Fruit fly (Drosophila melanogaster) whole organism, adult: ENCODE results near the gene CG8042.

Source experiments
- CG11617 ChIP-seq: fragments of 200-800 bp; sonication (Bioruptor generic); optimal IDR thresholded peaks from 2 replicates; lab custom pipeline; 2017; ENCODE audit warnings: mild to moderate bottlenecking, missing biosample characterization, missing genetic modification reagents, missing genetic modification characterization
- CG12768 ChIP-seq: fragments of 200-800 bp; sonication (Bioruptor generic); optimal IDR thresholded peaks from 2 replicates; lab custom pipeline; 2017; ENCODE audit warnings: missing biosample characterization, missing genetic modification characterization, mild to moderate bottlenecking, moderate library complexity, missing genetic modification reagents
- CG14711 ChIP-seq: fragments of 200-800 bp; sonication (Bioruptor generic); optimal IDR thresholded peaks from 2 replicates; lab custom pipeline; 2018; ENCODE audit warnings: missing biosample characterization, mild to moderate bottlenecking, missing genetic modification characterization, moderate library complexity
- CG1620 ChIP-seq: fragments of 200-800 bp; sonication (Bioruptor generic); optimal IDR thresholded peaks from 2 replicates; lab custom pipeline; 2016; ENCODE audit warnings: missing biosample characterization, missing genetic modification characterization
- CG33017 ChIP-seq: fragments of 200-800 bp; sonication (Bioruptor generic); optimal IDR thresholded peaks from 2 replicates; lab custom pipeline; 2018; ENCODE audit warnings: missing biosample characterization, mild to moderate bottlenecking, missing genetic modification characterization, moderate library complexity
- CG5204 ChIP-seq: fragments of 200-800 bp; sonication (Bioruptor generic); optimal IDR thresholded peaks from 2 replicates; lab custom pipeline; 2016; ENCODE audit warnings: missing biosample characterization, missing genetic modification characterization
- CG7045 ChIP-seq: fragments of 200-800 bp; sonication (Bioruptor generic); optimal IDR thresholded peaks from 2 replicates; lab custom pipeline; 2017; ENCODE audit warnings: missing biosample characterization, mild to moderate bottlenecking, missing genetic modification characterization
- CG7101 ChIP-seq: fragments of 200-800 bp; sonication (Bioruptor generic); optimal IDR thresholded peaks from 2 replicates; lab custom pipeline; 2018; ENCODE audit warnings: missing biosample characterization, mild to moderate bottlenecking, missing genetic modification characterization, moderate library complexity
- Clk ChIP-seq: fragments of 200-800 bp; sonication (Bioruptor generic); optimal IDR thresholded peaks from 2 replicates; lab custom pipeline; 2017; ENCODE audit warnings: missing biosample characterization, missing genetic modification characterization
- Crg-1 ChIP-seq: fragments of 200-800 bp; sonication (Bioruptor generic); optimal IDR thresholded peaks from 2 replicates; lab custom pipeline; 2016; ENCODE audit warnings: missing biosample characterization, missing genetic modification characterization
- Hr96 ChIP-seq: fragments of 200-800 bp; sonication (Bioruptor generic); optimal IDR thresholded peaks from 2 replicates; lab custom pipeline; 2016; ENCODE audit warnings: missing biosample characterization, missing genetic modification characterization
- Mnt ChIP-seq: fragments of 200-800 bp; sonication (Bioruptor generic); optimal IDR thresholded peaks from 2 replicates; lab custom pipeline; 2016; ENCODE audit warnings: missing biosample characterization, mild to moderate bottlenecking, missing genetic modification characterization
- bab1 ChIP-seq: fragments of 200-800 bp; sonication (Bioruptor generic); optimal IDR thresholded peaks from 3 replicates; lab custom pipeline; 2019; ENCODE audit warnings: missing biosample characterization, mild to moderate bottlenecking, missing genetic modification characterization, moderate library complexity
- cic ChIP-seq: fragments of 200-800 bp; sonication (Bioruptor generic); optimal IDR thresholded peaks from 2 replicates; lab custom pipeline; 2017; ENCODE audit warnings: missing biosample characterization, mild to moderate bottlenecking, missing genetic modification characterization, moderate library complexity
- cnc ChIP-seq, 2 experiments: fragments of >200 bp; optimal IDR thresholded peaks; 2 replicates each; lab custom pipeline; 2017
- kay ChIP-seq: fragments of 200-800 bp; sonication (Bioruptor generic); peaks from one replicate; lab custom pipeline; 2016; ENCODE audit warnings: missing biosample characterization, missing genetic modification characterization, borderline replicate concordance
- ovo ChIP-seq: fragments of 200-800 bp; sonication (Bioruptor generic); optimal IDR thresholded peaks from 2 replicates; lab custom pipeline; 2016; ENCODE audit warnings: missing biosample characterization, missing genetic modification characterization
- pad ChIP-seq: fragments of 200-800 bp; sonication (Bioruptor generic); optimal IDR thresholded peaks from 3 replicates; lab custom pipeline; 2017; ENCODE audit warnings: missing biosample characterization, missing genetic modification characterization, mild to moderate bottlenecking, moderate library complexity, missing genetic modification reagents
- tj ChIP-seq: fragments of 200-800 bp; sonication (Bioruptor generic); optimal IDR thresholded peaks from 3 replicates; lab custom pipeline; 2017; ENCODE audit warnings: missing biosample characterization, mild to moderate bottlenecking, missing genetic modification characterization, moderate library complexity
- toe ChIP-seq: fragments of 200-800 bp; sonication (Bioruptor generic); optimal IDR thresholded peaks from 2 replicates; lab custom pipeline; 2016; ENCODE audit warnings: missing biosample characterization, missing genetic modification characterization

CG8042 gene

DNA sequence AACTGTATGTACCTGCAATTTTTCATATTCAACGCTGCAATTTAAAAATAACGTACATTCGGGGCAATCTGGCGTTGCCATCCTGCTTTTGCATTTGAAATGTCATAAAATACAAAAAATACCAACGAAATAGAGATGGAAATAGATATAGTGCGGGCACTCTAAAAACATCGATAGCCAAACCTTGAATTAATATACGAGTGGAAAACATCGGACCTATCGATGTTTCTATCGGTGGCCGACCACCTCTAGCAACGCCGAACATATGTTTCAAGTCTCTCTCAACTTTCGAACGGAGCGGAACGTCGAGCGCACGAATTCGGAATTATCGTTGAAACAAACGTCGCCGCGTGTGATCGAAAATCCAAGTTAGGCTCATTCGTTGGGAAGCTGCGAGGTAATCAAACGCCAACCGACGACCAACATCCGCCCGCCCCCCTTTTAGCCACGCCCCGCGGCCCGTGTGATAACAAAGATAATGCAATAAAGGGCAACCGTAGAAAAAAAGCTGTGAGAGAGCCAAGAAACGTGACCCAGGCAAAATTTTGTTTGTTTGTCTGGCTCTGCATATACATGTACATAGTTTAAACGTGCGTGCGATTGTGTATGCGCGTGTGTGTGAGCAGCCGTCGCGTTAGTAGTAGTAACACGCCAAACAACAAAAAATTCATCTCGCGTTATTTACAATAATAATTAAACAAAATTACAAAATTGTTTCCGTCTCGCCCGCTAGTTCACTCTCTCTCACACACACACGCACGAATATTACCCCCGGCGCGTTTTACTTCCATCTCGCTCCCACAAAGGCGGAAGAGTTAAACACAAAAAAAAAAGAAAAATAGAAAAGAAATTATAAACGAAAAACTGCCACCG, 4.2 kb upstream of the CG8042 start, which contains the start of gene nmo:
Gene nmo (plus strand): TSS at position 270 of the 873 bp plus-strand sequence.
- TF ChIP-seq CG33017 (tag; lab: Kevin White, UChicago) (peak; percentile 37), tj (GFP tag; lab: Kevin White, UChicago) (peak; percentile 54), CG7101 (no peak), CG7045 (GFP tag; lab: Kevin White, UChicago) (no peak), CG1620 (no peak), CG5204 (GFP tag; lab: Kevin White, UChicago) (no peak), cnc (optimal IDR thresholded peaks at IDR 0.05; lab: Kevin White, UChicago) (no peak), CG11617 (GFP tag; lab: Kevin White, UChicago) (no peak), cic (GFP tag; lab: Kevin White, UChicago) (peak; percentile 69), ovo (no peak), Mnt (peak; percentile 65), Hr96 (GFP tag; lab: Kevin White, UChicago) (no peak), kay (GFP tag; lab: Kevin White, UChicago) (no peak), Clk (no peak), toe (GFP tag; lab: Kevin White, UChicago) (peak; percentile 55), bab1 (GFP tag; lab: Kevin White, UChicago) (peak; percentile 69), CG14711 (tag; lab: Kevin White, UChicago) (peak; percentile 15), pad (peak; percentile 9), CG12768 (peak; percentile 59), Crg-1 (GFP tag; lab: Kevin White, UChicago) (no peak)

- TF ChIP-seq kay (GFP tag; lab: Kevin White, UChicago): no peak
- no peak for TF ChIP-seq Hr96 (GFP tag; lab: Kevin White, UChicago)
- TF ChIP-seq Mnt: no peak
- no peak for TF ChIP-seq CG11617 (GFP tag; lab: Kevin White, UChicago)
- TF ChIP-seq bab1 (GFP tag; lab: Kevin White, UChicago): no peak
- TF ChIP-seq Crg-1 (GFP tag; lab: Kevin White, UChicago): no peak
- TF ChIP-seq CG12768: no peak
- TF ChIP-seq CG1620: no peak
- TF ChIP-seq CG7045 (GFP tag; lab: Kevin White, UChicago): no peak
- no peak for TF ChIP-seq cnc (optimal IDR thresholded peaks at IDR 0.05; lab: Kevin White, UChicago)
- TF ChIP-seq CG14711 (tag; lab: Kevin White, UChicago): no peak
- TF ChIP-seq pad: no peak
- no peak for TF ChIP-seq ovo
Observed at dm6 chr3L:7978550-7978776, 3.7 kb upstream of the CG8042 start, which contains the start of gene Pop4. Gene Pop4 (minus strand): TSS chr3L:7978650.

- TF ChIP-seq cic (GFP tag; lab: Kevin White, UChicago) (peak; percentile 37), ovo (peak; percentile 82), bab1 (GFP tag; lab: Kevin White, UChicago) (peak; percentile 85), CG33017 (tag; lab: Kevin White, UChicago) (peak; percentile 81), Clk (peak; percentile 75), Mnt (peak; percentile 71), cnc (optimal IDR thresholded peaks at IDR 0.05; lab: Kevin White, UChicago) (no peak), CG5204 (GFP tag; lab: Kevin White, UChicago) (no peak), toe (GFP tag; lab: Kevin White, UChicago) (no peak), tj (GFP tag; lab: Kevin White, UChicago) (peak; percentile 66), CG12768 (peak; percentile 85), Crg-1 (GFP tag; lab: Kevin White, UChicago) (peak; percentile 76), CG1620 (peak; percentile 72), kay (GFP tag; lab: Kevin White, UChicago) (no peak), Hr96 (GFP tag; lab: Kevin White, UChicago) (no peak), CG7101 (peak; percentile 90), pad (peak; percentile 78), CG14711 (tag; lab: Kevin White, UChicago) (peak; percentile 83), CG7045 (GFP tag; lab: Kevin White, UChicago) (peak; percentile 79), CG11617 (GFP tag; lab: Kevin White, UChicago) (peak; percentile 86)
Observed at dm6 chr3L:7976081-7976483, 1.3 kb upstream of the CG8042 start, which contains the start of the genes HP4 and CG8209. Gene HP4 (minus strand): TSS chr3L:7976154. Gene CG8209 (plus strand): TSS chr3L:7976406.

DNA sequence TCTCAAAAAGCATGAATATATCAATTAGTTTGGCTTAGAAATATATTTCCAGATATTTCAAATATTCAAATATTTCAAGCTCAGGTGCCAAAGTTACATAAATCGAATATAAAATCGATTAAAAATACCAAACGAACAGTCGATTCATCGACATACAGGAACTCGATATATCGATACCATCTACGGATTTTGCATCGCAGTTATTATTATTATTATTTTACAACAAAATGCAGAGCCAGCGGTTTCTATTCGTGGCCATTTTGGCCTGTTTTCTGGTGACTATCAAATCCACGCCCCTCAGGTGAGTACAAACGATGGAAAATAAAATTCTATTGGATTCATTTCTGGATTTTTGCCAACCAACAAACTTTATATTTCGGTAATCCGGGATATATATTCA, 4.3 kb downstream of the CG8042 start, which contains the start of gene RNaseX25:
Gene RNaseX25 (plus strand): TSS at position 147 of the 400 bp plus-strand sequence.
- TF ChIP-seq kay (GFP tag; lab: Kevin White, UChicago) (no peak), CG7045 (GFP tag; lab: Kevin White, UChicago) (no peak), CG7101 (no peak), pad (no peak), bab1 (GFP tag; lab: Kevin White, UChicago) (peak; percentile 60), Crg-1 (GFP tag; lab: Kevin White, UChicago) (no peak), tj (GFP tag; lab: Kevin White, UChicago) (peak; percentile 93)

DNA sequence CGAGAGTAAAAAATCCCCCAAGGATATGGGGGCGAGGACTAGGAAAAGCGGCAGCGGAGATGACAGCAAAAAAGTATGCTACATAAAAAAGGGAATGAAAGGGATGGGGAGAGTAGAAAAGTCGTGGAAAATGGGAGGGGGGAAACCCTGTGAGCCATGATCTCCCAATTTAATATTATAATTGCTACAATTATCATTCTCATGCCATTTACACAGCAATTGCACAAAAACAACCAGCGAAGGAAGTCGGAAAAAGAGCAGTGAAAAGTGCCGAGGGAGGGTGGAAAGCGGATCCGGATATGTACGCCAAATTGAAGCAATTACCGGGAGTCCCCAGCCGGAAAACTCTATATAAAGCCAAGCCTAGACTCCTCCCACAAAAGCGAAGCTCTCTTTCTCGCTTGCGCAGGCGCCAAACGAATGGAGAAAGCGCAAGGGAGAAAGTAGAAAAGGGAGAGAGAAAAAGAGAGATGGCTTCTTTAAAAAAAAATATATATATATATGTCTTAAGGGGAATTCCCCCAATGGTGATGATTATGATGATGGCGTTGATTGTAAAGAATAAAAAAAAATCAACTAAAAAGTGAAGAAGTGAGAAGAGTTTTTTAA, 6.3 kb downstream of the CG8042 start:
- TF ChIP-seq CG7045 (GFP tag; lab: Kevin White, UChicago) (no peak), CG1620 (no peak), toe (GFP tag; lab: Kevin White, UChicago) (no peak), pad (no peak), CG12768 (no peak), Hr96 (GFP tag; lab: Kevin White, UChicago) (no peak), CG7101 (no peak)

DNA sequence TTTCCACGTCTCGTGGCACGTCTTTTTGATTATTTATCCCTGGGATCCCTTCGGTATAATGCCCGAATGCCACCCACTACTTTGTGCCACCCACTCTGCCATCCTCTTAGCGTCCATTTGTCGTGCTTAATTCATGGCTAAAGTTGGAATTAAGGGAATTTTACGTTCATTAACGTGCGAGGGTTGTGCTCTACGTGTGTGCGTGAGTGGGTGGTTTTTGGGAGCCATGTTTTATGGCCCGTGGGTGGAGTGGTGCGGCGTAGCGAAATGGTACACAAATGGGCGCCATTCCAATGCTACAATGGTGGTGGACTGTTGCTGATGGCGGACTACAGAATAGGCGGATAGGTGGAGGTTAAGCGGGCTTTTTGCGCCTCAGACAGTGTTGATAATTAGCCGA, 7.6 kb downstream of the CG8042 start:
- TF ChIP-seq Crg-1 (GFP tag; lab: Kevin White, UChicago): no peak
- no peak for TF ChIP-seq CG7101
- no peak for TF ChIP-seq tj (GFP tag; lab: Kevin White, UChicago)
- TF ChIP-seq Mnt: no peak
- no peak for TF ChIP-seq CG33017 (tag; lab: Kevin White, UChicago)
- TF ChIP-seq CG5204 (GFP tag; lab: Kevin White, UChicago): no peak
- TF ChIP-seq ovo: no peak
- no peak for TF ChIP-seq kay (GFP tag; lab: Kevin White, UChicago)
- no peak for TF ChIP-seq cic (GFP tag; lab: Kevin White, UChicago)
- TF ChIP-seq CG1620: no peak
- no peak for TF ChIP-seq Hr96 (GFP tag; lab: Kevin White, UChicago)
- TF ChIP-seq CG11617 (GFP tag; lab: Kevin White, UChicago): no peak
- TF ChIP-seq CG7045 (GFP tag; lab: Kevin White, UChicago): no peak
- no peak for TF ChIP-seq cnc (optimal IDR thresholded peaks at IDR 0.05; lab: Kevin White, UChicago)
- no peak for TF ChIP-seq CG14711 (tag; lab: Kevin White, UChicago)
- no peak for TF ChIP-seq Clk
